Fruit fly (Drosophila melanogaster) whole organism: ENCODE results near the gene Ssl1.

Experiments
- EcR ChIP-seq, 2 experiments: fragments of >200 bp; optimal IDR thresholded peaks; 2 replicates each; lab custom pipeline; 2017; ENCODE audit warnings: missing biosample characterization in 2 of 2, missing genetic modification characterization in 2 of 2, missing genetic modification reagents in 2 of 2
- pan ChIP-seq: fragments of >200 bp; optimal IDR thresholded peaks from 2 replicates; lab custom pipeline; 2017
- usp ChIP-seq: fragments of >200 bp; optimal IDR thresholded peaks from 2 replicates; lab custom pipeline; 2017; ENCODE audit warnings: missing biosample characterization, missing genetic modification characterization, mixed read lengths

DNA sequence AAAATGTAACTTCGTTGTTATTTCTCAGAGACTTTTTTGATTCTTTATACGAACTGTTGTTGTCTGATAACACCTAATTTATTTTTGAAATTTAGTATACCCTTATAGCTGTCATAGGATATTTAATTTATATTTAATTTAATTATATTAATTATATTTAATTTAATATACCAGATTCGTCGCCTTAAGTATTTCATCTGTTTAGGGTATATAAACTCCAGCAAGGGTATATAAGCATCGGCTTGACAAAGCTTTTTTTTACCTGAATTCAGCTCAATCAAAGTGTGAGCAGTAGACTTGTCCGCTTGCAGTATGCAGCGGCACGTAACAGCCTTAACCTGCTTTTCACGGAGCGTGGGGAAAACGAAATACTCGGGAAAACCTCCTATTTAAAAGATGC lies 4.8 kb downstream of the Ssl1 start:
- no peak for TF ChIP-seq EcR (GFP tag; optimal IDR thresholded peaks at IDR 0.05; lab: Kevin White, UChicago)
- TF ChIP-seq usp (GFP tag; lab: Kevin White, UChicago): no peak
- TF ChIP-seq pan (lab: Kevin White, UChicago): no peak
